Worm (Caenorhabditis elegans) whole organism, midembryonic: Measurements from ENCODE around the gene ztf-28.

Experiments
- cog-1 ChIP-seq: sonication (generic microtip); optimal IDR thresholded peaks from 2 replicates; lab custom pipeline; 2016; ENCODE audit warnings: missing genetic modification characterization, missing compliant biosample characterization
- flt-1 ChIP-seq: fragments of 200-800 bp; sonication (Bioruptor generic); IDR thresholded peaks from 2 replicates; pipeline ENCODE4 v1.3.6; 2022; ENCODE audit warnings: missing genetic modification characterization, missing compliant biosample characterization
- med-1 ChIP-seq: sonication (generic microtip); optimal IDR thresholded peaks from 2 replicates; lab custom pipeline; 2017; ENCODE audit warnings: missing genetic modification characterization, mild to moderate bottlenecking, missing compliant biosample characterization, antibody characterized with exemption, missing genetic modification reagents; ENCODE audit not compliant: insufficient read depth
- ref-1 ChIP-seq: fragments of 200-800 bp; sonication (Bioruptor generic); conservative IDR thresholded peaks from 2 replicates; pipeline ENCODE4 v1.3.6; 2022; ENCODE audit warnings: missing genetic modification reagents, missing genetic modification characterization, missing compliant biosample characterization
- ztf-23 ChIP-seq: fragments of 200-800 bp; sonication (Bioruptor generic); IDR thresholded peaks from 2 replicates; pipeline ENCODE4 v1.3.6; 2022; ENCODE audit warnings: missing genetic modification reagents, missing genetic modification characterization, missing compliant biosample characterization

- TF ChIP-seq med-1, result no peak
- no peak for TF ChIP-seq flt-1 (GFP tag; lab: Robert Waterston, UW)
- no peak for TF ChIP-seq ztf-23 (GFP tag; lab: Robert Waterston, UW)
- TF ChIP-seq ref-1 (GFP tag; lab: Robert Waterston, UW), result no peak
- no peak for TF ChIP-seq cog-1 (tag; lab: Kevin White, UChicago)
Observed at ce11 chrV:2067419-2067818, 23.1 kb upstream of the ztf-28 start.
